Worm (Caenorhabditis elegans): Measurements from ENCODE around the gene srw-36.

Gene srw-36

DNA sequence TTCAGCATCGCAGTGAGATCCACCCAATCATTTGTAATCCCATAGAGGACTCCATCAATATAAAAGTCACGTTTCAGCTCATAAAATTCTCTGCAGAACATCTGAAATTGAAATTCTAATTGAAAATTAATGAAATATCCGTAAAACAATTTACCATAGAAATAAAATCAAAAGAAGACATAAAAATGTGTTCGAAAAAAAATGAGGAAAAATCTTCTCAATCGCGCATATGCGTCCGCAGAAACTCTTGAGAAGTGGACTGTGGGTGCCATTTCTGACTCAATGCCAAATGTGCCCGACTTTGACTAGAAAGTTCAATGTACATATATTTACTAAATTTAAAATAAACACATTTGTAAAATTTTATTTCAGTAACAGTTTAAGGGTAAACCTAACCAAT is 14.5 kb upstream of the srw-36 start, which contains the start of gene F14F8.9:
TSS of gene F14F8.9 (minus strand) at position 101 of the 400 bp plus-strand sequence.
- TF ChIP-seq him-1 (tag; optimal IDR thresholded peaks at IDR 0.05), result no peak
- no peak for TF ChIP-seq dao-5 (tag; optimal IDR thresholded peaks at IDR 0.05)
- TF ChIP-seq W03F9.2 (tag; optimal IDR thresholded peaks at IDR 0.05), result no peak

DNA sequence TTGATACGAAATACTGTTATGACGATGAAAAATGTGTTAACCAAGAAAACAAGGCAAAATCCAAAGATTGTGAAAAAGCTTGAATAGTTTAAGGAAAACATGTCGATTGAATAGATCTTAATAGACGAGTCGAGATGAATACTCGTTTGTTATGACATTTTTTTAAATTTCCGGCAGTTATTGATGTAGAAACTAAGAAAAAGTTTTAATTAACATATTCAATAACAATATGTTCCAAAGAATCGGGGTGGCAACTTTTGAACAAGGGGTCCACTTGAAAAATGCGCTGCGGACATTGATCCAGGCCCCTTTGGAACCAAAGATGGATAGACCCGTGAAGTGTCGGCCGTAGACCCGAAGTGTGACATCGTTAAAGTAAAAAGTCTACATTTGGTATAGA is 11.8 kb upstream of the srw-36 start, which contains the start of gene str-61:
TSS of gene str-61 (minus strand) at position 101 of the 400 bp plus-strand sequence.
- no peak for TF ChIP-seq dao-5 (tag; optimal IDR thresholded peaks at IDR 0.05)
- no peak for TF ChIP-seq him-1 (tag; optimal IDR thresholded peaks at IDR 0.05)
- TF ChIP-seq W03F9.2 (tag; optimal IDR thresholded peaks at IDR 0.05), result no peak

DNA sequence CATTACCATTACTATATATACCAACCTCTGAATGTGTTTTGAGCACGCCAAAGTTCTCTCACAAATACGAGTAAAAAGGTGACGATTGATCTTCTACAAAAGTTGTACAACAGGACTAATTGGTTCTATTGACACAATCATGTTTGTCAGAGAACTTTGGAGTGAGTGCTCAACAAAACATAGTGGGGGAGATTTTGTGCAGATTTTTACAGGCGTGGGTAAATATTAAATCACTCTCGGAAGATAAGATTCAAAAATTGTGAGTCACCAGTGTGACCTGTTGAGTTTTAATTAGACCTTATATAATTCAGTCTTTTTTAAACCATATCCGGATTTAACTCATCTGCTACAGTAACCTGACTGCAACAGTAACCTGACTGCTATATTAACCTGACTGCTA is 10.8 kb upstream of the srw-36 start, which contains the start of gene F14F8.8:
TSS of gene F14F8.8 (minus strand) at position 101 of the 400 bp plus-strand sequence.
- TF ChIP-seq him-1 (tag; optimal IDR thresholded peaks at IDR 0.05) (no peak), dao-5 (tag; optimal IDR thresholded peaks at IDR 0.05) (no peak), W03F9.2 (tag; optimal IDR thresholded peaks at IDR 0.05) (no peak)

DNA sequence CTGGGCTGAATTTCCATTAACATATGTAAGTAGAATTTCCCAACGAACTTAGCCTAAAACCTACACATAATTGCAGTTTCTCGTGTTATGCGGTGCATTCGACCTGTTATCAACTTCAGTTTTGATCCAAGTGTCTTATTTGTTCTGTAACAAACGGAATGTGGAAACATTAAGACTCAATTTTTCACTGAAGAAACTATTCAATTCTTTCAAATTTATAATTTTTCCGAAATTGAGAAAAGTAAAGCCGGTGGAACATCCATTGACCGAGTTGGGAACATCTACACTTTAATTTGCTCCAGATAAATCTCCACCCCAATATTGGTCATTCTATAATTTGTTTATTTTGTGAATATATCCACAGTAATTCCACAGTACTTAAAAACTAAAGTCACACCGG is 8.6 kb upstream of the srw-36 start:
- TF ChIP-seq W03F9.2 (tag; optimal IDR thresholded peaks at IDR 0.05), result no peak

DNA sequence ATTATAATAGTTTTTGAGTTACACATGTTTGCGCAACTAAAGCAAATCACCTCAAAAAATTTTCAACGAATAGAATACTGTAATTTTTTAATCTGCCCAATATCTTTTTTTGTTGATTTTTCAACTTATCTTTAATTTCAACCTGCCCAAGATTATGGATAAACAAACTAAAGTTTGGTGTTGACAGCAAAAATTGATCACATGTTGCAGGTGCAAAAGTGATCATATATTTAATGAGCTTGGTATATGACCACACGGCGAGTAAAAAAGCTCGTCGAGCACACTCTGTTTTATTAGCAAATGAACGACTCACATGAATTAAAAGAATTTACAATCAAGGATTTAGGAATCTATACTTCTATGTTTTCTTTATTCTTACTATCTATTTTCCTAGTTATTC is 7.4 kb upstream of the srw-36 start, which contains the start of gene srz-1:
TSS of gene srz-1 (plus strand) at position 301 of the 400 bp plus-strand sequence.
- TF ChIP-seq him-1 (tag; optimal IDR thresholded peaks at IDR 0.05), result no peak
- no peak for TF ChIP-seq dao-5 (tag; optimal IDR thresholded peaks at IDR 0.05)
- no peak for TF ChIP-seq W03F9.2 (tag; optimal IDR thresholded peaks at IDR 0.05)

DNA sequence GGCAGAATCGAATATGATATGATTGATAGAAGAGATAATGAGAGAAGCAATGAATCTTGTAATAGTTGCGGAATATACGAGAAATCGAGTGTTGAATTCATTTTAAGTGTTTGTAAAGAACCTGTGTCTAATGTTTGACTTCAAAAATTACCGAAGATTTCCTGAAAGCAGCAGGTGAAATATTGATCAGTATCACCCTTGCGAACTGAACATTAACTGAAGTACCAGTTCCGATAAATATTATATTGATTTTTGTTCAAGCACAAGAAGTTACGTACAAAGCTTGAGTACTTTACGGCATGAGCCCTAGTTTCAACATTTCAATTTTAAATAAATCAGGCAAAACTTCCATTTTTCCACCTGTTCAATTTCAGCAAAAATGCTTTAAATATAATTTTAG is 3.7 kb upstream of the srw-36 start, which contains the start of gene srz-103:
TSS of gene srz-103 (minus strand) at position 101 of the 400 bp plus-strand sequence.
- no peak for TF ChIP-seq W03F9.2 (tag; optimal IDR thresholded peaks at IDR 0.05)
- TF ChIP-seq dao-5 (tag; optimal IDR thresholded peaks at IDR 0.05), result no peak
- TF ChIP-seq him-1 (tag; optimal IDR thresholded peaks at IDR 0.05), result no peak

DNA sequence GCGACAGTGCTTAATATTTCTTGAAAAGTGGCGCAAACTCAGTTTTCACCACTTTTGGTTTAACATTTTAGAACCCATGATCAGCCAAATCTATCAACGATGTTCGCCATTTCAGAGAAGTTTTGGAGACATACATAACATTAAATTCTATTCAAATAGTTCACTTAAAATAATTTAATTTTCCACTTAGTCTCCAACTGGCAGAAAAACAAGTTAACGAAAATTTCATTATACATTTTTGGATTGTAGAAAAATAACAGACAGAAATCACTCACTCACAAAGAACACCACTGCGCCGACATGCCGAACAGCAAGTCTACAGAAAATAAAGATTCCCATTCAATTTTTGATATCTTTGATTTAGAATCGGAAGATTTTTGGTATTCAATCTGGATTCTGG is 3.0 kb upstream of the srw-36 start, which contains the start of gene srw-44:
TSS of gene srw-44 (plus strand) at position 301 of the 400 bp plus-strand sequence.
- TF ChIP-seq dao-5 (tag; optimal IDR thresholded peaks at IDR 0.05) (no peak), W03F9.2 (tag; optimal IDR thresholded peaks at IDR 0.05) (no peak), him-1 (tag; optimal IDR thresholded peaks at IDR 0.05) (no peak)

DNA sequence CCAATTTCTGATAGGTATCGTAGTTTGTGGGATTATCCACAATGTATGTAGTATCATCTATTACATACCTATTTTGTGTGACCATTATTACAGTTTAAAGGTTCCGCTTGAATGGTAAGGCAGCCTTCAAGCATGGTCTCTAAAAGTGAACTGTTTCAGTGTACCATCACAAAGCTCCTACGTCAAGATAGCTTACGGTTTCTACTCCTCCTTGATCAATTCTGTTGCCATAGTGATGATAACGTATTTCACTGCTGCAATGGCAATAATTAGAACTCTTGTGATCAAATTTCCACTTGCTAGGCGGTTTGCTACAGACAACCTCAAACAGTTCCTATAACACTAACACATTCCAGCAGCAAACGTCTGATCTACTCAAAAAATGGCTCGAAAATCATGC is 373 bp downstream of the srw-36 start:
- TF ChIP-seq dao-5 (tag; optimal IDR thresholded peaks at IDR 0.05) (no peak), W03F9.2 (tag; optimal IDR thresholded peaks at IDR 0.05) (no peak), him-1 (tag; optimal IDR thresholded peaks at IDR 0.05) (no peak)

DNA sequence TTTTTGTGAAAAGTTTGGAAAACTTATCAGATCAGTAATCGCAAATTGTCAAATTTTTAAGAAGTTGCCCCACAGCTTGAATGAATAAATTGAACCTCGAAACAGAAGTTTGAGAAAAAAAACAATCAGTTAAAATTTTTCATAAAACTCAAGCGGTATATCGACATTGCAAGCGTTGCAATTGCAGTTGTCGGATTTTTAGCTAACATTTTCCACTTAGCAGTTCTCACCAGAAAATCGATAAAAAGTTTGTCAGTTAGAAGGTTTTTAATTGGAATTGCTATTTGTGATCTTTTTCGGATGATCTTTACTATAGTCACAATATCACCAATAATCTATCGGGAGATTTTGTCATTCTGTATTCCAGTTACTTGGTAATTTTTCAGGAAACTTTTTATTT is 2.7 kb downstream of the srw-36 start, which contains the start of gene srw-43:
TSS of gene srw-43 (plus strand) at position 301 of the 400 bp plus-strand sequence.
- no peak for TF ChIP-seq W03F9.2 (tag; optimal IDR thresholded peaks at IDR 0.05)
- no peak for TF ChIP-seq dao-5 (tag; optimal IDR thresholded peaks at IDR 0.05)
- TF ChIP-seq him-1 (tag; optimal IDR thresholded peaks at IDR 0.05), result no peak

DNA sequence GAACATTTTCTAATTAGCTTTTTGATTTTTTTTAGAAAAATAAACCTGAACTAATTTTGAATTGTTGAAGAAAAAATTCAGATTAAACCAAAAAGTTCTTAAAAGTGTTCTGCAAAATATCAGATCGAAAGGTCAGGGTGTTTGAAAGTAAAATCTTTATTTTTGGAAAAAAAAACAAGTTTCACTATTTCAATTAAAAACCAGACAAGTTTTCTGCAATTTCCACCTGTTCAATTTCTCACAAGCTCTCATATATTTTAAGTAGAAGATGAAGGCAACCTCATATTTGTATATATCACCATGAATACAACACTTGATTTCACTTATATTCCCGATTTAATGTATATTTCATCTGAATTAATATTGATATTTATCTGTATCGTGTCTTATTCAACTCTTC is 4.2 kb downstream of the srw-36 start, which contains the start of gene srz-102:
TSS of gene srz-102 (plus strand) at position 301 of the 400 bp plus-strand sequence.
- no peak for TF ChIP-seq him-1 (tag; optimal IDR thresholded peaks at IDR 0.05)
- no peak for TF ChIP-seq W03F9.2 (tag; optimal IDR thresholded peaks at IDR 0.05)
- no peak for TF ChIP-seq dao-5 (tag; optimal IDR thresholded peaks at IDR 0.05)

DNA sequence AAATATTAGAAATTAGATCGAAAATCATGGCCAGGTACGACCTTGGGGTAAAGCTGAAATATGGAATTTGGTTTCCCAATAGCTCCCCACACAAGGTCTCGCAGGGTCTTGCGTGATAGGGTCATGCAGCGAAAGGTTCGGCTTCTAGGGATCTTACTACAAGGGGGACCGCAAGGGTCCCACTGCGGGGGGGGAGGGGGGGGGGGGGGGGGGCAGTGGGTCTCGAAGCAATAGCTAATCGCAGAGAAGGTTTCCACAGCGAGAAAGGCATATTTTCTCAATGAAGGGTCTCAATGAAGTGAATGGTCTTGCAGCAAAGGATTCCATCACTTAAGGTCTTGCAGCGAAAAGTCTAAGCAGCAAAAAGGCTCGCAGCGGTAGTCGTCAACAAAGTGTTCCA is 10.0 kb downstream of the srw-36 start:
- TF ChIP-seq W03F9.2 (tag; optimal IDR thresholded peaks at IDR 0.05) (no peak), him-1 (tag; optimal IDR thresholded peaks at IDR 0.05) (no peak), dao-5 (tag; optimal IDR thresholded peaks at IDR 0.05) (no peak)

DNA sequence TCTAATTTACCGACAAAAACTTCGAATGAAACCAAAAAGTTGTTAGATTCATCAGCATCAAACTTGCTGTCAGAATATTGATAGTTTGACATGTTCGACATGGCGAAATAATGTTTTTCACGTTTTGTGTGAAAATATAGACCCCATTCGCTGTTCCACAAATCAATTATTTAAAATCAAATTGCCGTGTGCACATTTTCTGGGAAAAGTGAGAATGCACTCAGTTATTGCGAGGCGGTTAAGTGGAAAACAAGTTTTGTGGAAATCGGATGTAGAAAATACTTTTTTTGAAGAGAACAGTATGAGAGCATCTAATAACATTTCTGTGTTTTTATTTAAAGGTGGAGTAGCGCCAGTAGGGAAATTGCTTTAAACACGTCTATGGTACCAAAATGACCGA is 10.7 kb downstream of the srw-36 start, which contains the start of gene srw-42:
TSS of gene srw-42 (minus strand) at position 101 of the 400 bp plus-strand sequence.
- TF ChIP-seq W03F9.2 (tag; optimal IDR thresholded peaks at IDR 0.05) (no peak), him-1 (tag; optimal IDR thresholded peaks at IDR 0.05) (no peak), dao-5 (tag; optimal IDR thresholded peaks at IDR 0.05) (no peak)

DNA sequence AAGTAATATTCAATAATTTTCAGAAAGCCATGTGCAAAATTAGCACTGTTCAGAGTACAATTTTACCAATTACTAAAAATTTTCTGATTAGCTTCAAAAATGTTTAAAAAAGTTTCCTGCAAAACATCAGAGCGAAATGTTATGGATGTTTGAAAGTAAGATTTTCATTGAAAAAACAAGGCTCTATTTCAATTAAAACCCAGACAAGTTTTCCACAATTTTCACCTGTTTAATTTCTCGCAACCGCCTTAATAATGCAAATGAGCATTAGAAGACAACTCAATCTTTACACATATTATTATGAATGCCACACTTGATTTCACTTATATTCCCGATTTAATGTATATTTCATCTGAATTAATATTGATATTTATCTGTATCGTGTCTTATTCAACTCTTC is 11.6 kb downstream of the srw-36 start, which contains the start of gene srz-101:
TSS of gene srz-101 (plus strand) at position 301 of the 400 bp plus-strand sequence.
- no peak for TF ChIP-seq dao-5 (tag; optimal IDR thresholded peaks at IDR 0.05)
- TF ChIP-seq W03F9.2 (tag; optimal IDR thresholded peaks at IDR 0.05), result no peak
- no peak for TF ChIP-seq him-1 (tag; optimal IDR thresholded peaks at IDR 0.05)

DNA sequence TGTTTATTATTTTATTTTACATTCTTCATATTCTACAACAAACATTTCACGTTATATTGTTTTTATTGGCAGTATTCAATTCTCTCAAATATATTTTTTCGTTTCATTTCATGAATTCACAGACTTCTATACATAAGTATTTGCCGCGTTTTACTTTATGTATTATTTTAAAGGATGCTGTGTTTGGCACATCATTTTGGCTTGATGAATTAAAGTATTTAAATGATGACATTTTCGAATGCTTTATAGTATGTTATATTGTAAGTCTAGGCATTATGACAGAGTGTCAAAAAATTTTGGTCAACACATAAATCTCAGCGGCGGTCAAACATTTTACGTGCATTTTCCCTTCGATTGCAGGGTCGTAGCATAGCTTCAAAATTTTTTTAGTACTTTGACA is 12.5 kb downstream of the srw-36 start:
- TF ChIP-seq dao-5 (tag; optimal IDR thresholded peaks at IDR 0.05) (no peak), W03F9.2 (tag; optimal IDR thresholded peaks at IDR 0.05) (no peak), him-1 (tag; optimal IDR thresholded peaks at IDR 0.05) (no peak)

DNA sequence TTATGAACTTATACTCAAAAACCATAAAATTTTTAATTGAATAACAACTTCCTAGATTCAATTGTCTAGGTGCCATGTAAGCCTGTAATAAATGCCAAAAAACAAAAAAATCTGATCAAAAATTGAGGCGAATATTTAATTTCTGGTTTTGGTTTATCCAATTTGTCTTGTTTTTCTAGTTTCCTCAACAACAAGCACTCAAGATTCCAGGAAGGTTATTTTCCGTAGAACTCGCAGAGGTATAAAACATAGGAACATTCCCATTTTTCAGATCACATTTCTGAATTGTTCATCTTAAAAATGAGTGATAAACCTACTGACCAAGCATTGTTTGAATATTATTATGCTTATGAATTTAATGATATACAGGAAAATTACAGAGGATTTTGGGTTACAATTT is 14.2 kb downstream of the srw-36 start, which contains the start of gene srw-41:
TSS of gene srw-41 (plus strand) at position 301 of the 400 bp plus-strand sequence.
- TF ChIP-seq him-1 (tag; optimal IDR thresholded peaks at IDR 0.05) (no peak), W03F9.2 (tag; optimal IDR thresholded peaks at IDR 0.05) (no peak), dao-5 (tag; optimal IDR thresholded peaks at IDR 0.05) (no peak)
